Fruit fly (Drosophila melanogaster) whole organism, embryonic: ENCODE data around the gene Sfxn2.

Experiments
- Ada2b ChIP-seq: fragments of 200-800 bp; sonication (Bioruptor generic); IDR thresholded peaks from 2 replicates; pipeline ENCODE4 v1.3.6; 2022; ENCODE audit warnings: missing biosample characterization, missing genetic modification characterization
- Adf1 ChIP-seq: fragments of 200-800 bp; sonication (Bioruptor generic); IDR thresholded peaks from 2 replicates; pipeline ENCODE4 v1.3.6; 2022; ENCODE audit warnings: missing biosample characterization, missing genetic modification characterization
- Asciz ChIP-seq: fragments of 200-800 bp; sonication (Bioruptor generic); optimal IDR thresholded peaks from 2 replicates; lab custom pipeline; 2017; ENCODE audit warnings: missing biosample characterization, mild to moderate bottlenecking, missing genetic modification characterization, missing genetic modification reagents
- CG12071 ChIP-seq: fragments of 200-800 bp; sonication (Bioruptor generic); optimal IDR thresholded peaks from 3 replicates; lab custom pipeline; 2018; ENCODE audit warnings: missing biosample characterization, mild to moderate bottlenecking, missing genetic modification characterization
- CG12744 ChIP-seq: fragments of 200-800 bp; sonication (Bioruptor generic); optimal IDR thresholded peaks from 2 replicates; lab custom pipeline; 2016; ENCODE audit warnings: missing biosample characterization, missing genetic modification characterization
- CG13123 ChIP-seq: fragments of 200-800 bp; sonication (Bioruptor generic); optimal IDR thresholded peaks from 2 replicates; lab custom pipeline; 2016; ENCODE audit warnings: missing biosample characterization, missing genetic modification characterization
- CG13296 ChIP-seq: fragments of 200-800 bp; sonication (Bioruptor generic); optimal IDR thresholded peaks from 3 replicates; lab custom pipeline; 2018; ENCODE audit warnings: missing biosample characterization, mild to moderate bottlenecking, missing genetic modification characterization
- CG14441 ChIP-seq: fragments of 200-800 bp; sonication (Bioruptor generic); IDR thresholded peaks from 2 replicates; pipeline ENCODE4 v1.3.6; 2022; ENCODE audit warnings: missing biosample characterization, missing genetic modification characterization
- CG15011 ChIP-seq: fragments of 200-800 bp; sonication (Bioruptor generic); optimal IDR thresholded peaks from 3 replicates; lab custom pipeline; 2018; ENCODE audit warnings: missing biosample characterization, mild to moderate bottlenecking, missing genetic modification characterization
- CG1529 ChIP-seq: fragments of 200-800 bp; sonication (Bioruptor generic); optimal IDR thresholded peaks from 3 replicates; lab custom pipeline; 2018; ENCODE audit warnings: missing biosample characterization, missing genetic modification characterization
- CG17359 ChIP-seq: fragments of 200-800 bp; sonication (Bioruptor generic); optimal IDR thresholded peaks from 3 replicates; lab custom pipeline; 2018; ENCODE audit warnings: missing biosample characterization, mild to moderate bottlenecking, missing genetic modification characterization, moderate library complexity
- CG2199 ChIP-seq: fragments of 200-800 bp; sonication (Bioruptor generic); IDR thresholded peaks from 3 replicates; pipeline ENCODE4 v1.3.6; 2022; ENCODE audit warnings: missing biosample characterization, missing genetic modification characterization
- CG2678 ChIP-seq: fragments of 200-800 bp; sonication (Bioruptor generic); optimal IDR thresholded peaks from 3 replicates; lab custom pipeline; 2019; ENCODE audit warnings: missing biosample characterization, mild to moderate bottlenecking, missing genetic modification characterization, moderate library complexity
- CG2712 ChIP-seq: fragments of 200-800 bp; optimal IDR thresholded peaks from 3 replicates; lab custom pipeline; 2019; ENCODE audit warnings: missing biosample characterization, mild to moderate bottlenecking, missing genetic modification characterization, moderate library complexity
- CG3407 ChIP-seq: fragments of 200-800 bp; sonication (Bioruptor generic); optimal IDR thresholded peaks from 2 replicates; lab custom pipeline; 2018; ENCODE audit warnings: missing biosample characterization, mild to moderate bottlenecking, missing genetic modification characterization
- CG3847 ChIP-seq: fragments of 200-800 bp; sonication (Bioruptor generic); IDR thresholded peaks from 2 replicates; pipeline ENCODE4 v1.3.6; 2022; ENCODE audit warnings: missing biosample characterization, missing genetic modification characterization
- CG4282 ChIP-seq: fragments of 200-800 bp; sonication (Bioruptor generic); optimal IDR thresholded peaks from 2 replicates; lab custom pipeline; 2016; ENCODE audit warnings: missing biosample characterization, missing genetic modification characterization
- CG4707 ChIP-seq: fragments of 200-800 bp; sonication (Bioruptor generic); optimal IDR thresholded peaks from 2 replicates; lab custom pipeline; 2018; ENCODE audit warnings: missing biosample characterization, mild to moderate bottlenecking, missing genetic modification characterization, moderate library complexity
- CG6791 ChIP-seq: fragments of 200-800 bp; sonication (Bioruptor generic); IDR thresholded peaks from 3 replicates; pipeline ENCODE4 v1.3.6; 2022; ENCODE audit warnings: missing biosample characterization, missing genetic modification characterization; ENCODE audit not compliant: partially characterized antibody
- CG9727 ChIP-seq: fragments of 200-800 bp; sonication (Bioruptor generic); optimal IDR thresholded peaks from 3 replicates; lab custom pipeline; 2017; ENCODE audit warnings: missing biosample characterization, mild to moderate bottlenecking, missing genetic modification characterization
- Chrac-16 ChIP-seq: fragments of 200-800 bp; sonication (Bioruptor generic); optimal IDR thresholded peaks from 3 replicates; lab custom pipeline; 2016; ENCODE audit warnings: missing biosample characterization, missing genetic modification characterization
- Deaf1 ChIP-seq: fragments of 200-800 bp; optimal IDR thresholded peaks from 3 replicates; lab custom pipeline; 2019; ENCODE audit warnings: missing biosample characterization, mild to moderate bottlenecking, missing genetic modification characterization, moderate library complexity
- E2f2 ChIP-seq: fragments of 200-800 bp; sonication (Bioruptor generic); IDR thresholded peaks from 2 replicates; pipeline ENCODE4 v1.3.6; 2022; ENCODE audit warnings: missing biosample characterization, missing genetic modification characterization
- Hey ChIP-seq: fragments of 200-800 bp; sonication (Bioruptor generic); optimal IDR thresholded peaks from 3 replicates; lab custom pipeline; 2018; ENCODE audit warnings: missing biosample characterization, mild to moderate bottlenecking, missing genetic modification characterization
- HmgZ ChIP-seq: fragments of 200-800 bp; sonication (Bioruptor generic); optimal IDR thresholded peaks from 2 replicates; lab custom pipeline; 2018; ENCODE audit warnings: missing biosample characterization, mild to moderate bottlenecking, missing genetic modification characterization
- Hr3 ChIP-seq: fragments of 200-800 bp; sonication (Bioruptor generic); optimal IDR thresholded peaks from 3 replicates; lab custom pipeline; 2016; ENCODE audit warnings: missing biosample characterization, missing genetic modification characterization
- Lim3 ChIP-seq: fragments of 200-800 bp; sonication (Bioruptor generic); IDR thresholded peaks from 2 replicates; pipeline ENCODE4 v1.3.6; 2022; ENCODE audit warnings: missing biosample characterization, missing genetic modification characterization
- MTF-1 ChIP-seq: fragments of 200-800 bp; sonication (Bioruptor generic); optimal IDR thresholded peaks from 2 replicates; lab custom pipeline; 2018; ENCODE audit warnings: missing biosample characterization, mild to moderate bottlenecking, missing genetic modification characterization, borderline replicate concordance
- Mrtf ChIP-seq: fragments of 200-800 bp; sonication (Bioruptor generic); IDR thresholded peaks from 3 replicates; pipeline ENCODE4 v1.3.6; 2022; ENCODE audit warnings: missing biosample characterization, missing genetic modification characterization
- PHDP ChIP-seq: fragments of 200-800 bp; sonication (Bioruptor generic); optimal IDR thresholded peaks from 3 replicates; lab custom pipeline; 2018; ENCODE audit warnings: missing biosample characterization, mild to moderate bottlenecking, missing genetic modification characterization, moderate library complexity
- Vsx1 ChIP-seq: fragments of 200-800 bp; sonication (Bioruptor generic); optimal IDR thresholded peaks from 2 replicates; lab custom pipeline; 2017; ENCODE audit warnings: missing biosample characterization, mild to moderate bottlenecking, missing genetic modification characterization, missing genetic modification reagents
- amos ChIP-seq: fragments of 200-800 bp; sonication (Bioruptor generic); IDR thresholded peaks from 2 replicates; pipeline ENCODE4 v1.3.6; 2022; ENCODE audit warnings: missing biosample characterization, missing genetic modification characterization; ENCODE audit not compliant: partially characterized antibody
- bsh ChIP-seq, 2 experiments: fragments of 200-800 bp; sonication (Bioruptor generic); optimal IDR thresholded peaks; 2 replicates each; lab custom pipeline; 2017 to 2018; ENCODE audit warnings: mild to moderate bottlenecking in 2 of 2, missing biosample characterization in 2 of 2, missing genetic modification characterization in 2 of 2, moderate library complexity in 1 of 2
- cwo ChIP-seq: fragments of 200-800 bp; sonication (Bioruptor generic); optimal IDR thresholded peaks from 3 replicates; lab custom pipeline; 2017; ENCODE audit warnings: missing biosample characterization, missing genetic modification characterization, mild to moderate bottlenecking, moderate library complexity, missing genetic modification reagents
- dm ChIP-seq: fragments of 200-800 bp; sonication (Bioruptor generic); optimal IDR thresholded peaks from 3 replicates; lab custom pipeline; 2016; ENCODE audit warnings: missing biosample characterization, missing genetic modification characterization
- grau ChIP-seq: fragments of 200-800 bp; optimal IDR thresholded peaks from 3 replicates; lab custom pipeline; 2019; ENCODE audit warnings: missing biosample characterization, mild to moderate bottlenecking, missing genetic modification characterization, moderate library complexity
- jumu ChIP-seq: fragments of 200-800 bp; sonication (Bioruptor generic); optimal IDR thresholded peaks from 3 replicates; lab custom pipeline; 2016; ENCODE audit warnings: missing biosample characterization, missing genetic modification characterization
- lab ChIP-seq: fragments of 200-800 bp; sonication (Bioruptor generic); optimal IDR thresholded peaks from 3 replicates; lab custom pipeline; 2017; ENCODE audit warnings: missing biosample characterization, missing genetic modification characterization, mild to moderate bottlenecking, moderate library complexity, missing genetic modification reagents
- lola ChIP-seq, 3 experiments: fragments of >200 bp in 2 of 3; fragments of 200-800 bp in 1 of 3; sonication (Bioruptor generic) in 1 of 3; optimal IDR thresholded peaks; 2 replicates each; lab custom pipeline; 2017 to 2019; ENCODE audit warnings: missing biosample characterization in 3 of 3, missing genetic modification characterization in 3 of 3, mild to moderate bottlenecking in 1 of 3, moderate library complexity in 1 of 3
- nom ChIP-seq: fragments of 200-800 bp; sonication (Bioruptor generic); optimal IDR thresholded peaks from 2 replicates; lab custom pipeline; 2017; ENCODE audit warnings: missing biosample characterization, missing genetic modification characterization, mild to moderate bottlenecking, moderate library complexity, missing genetic modification reagents
- odd ChIP-seq: fragments of 200-800 bp; sonication (Bioruptor generic); optimal IDR thresholded peaks from 2 replicates; lab custom pipeline; 2017; ENCODE audit warnings: missing biosample characterization, mild to moderate bottlenecking, missing genetic modification characterization
- pros ChIP-seq: fragments of 200-800 bp; sonication (Bioruptor generic); optimal IDR thresholded peaks from 3 replicates; lab custom pipeline; 2019; ENCODE audit warnings: missing biosample characterization, mild to moderate bottlenecking, missing genetic modification characterization, moderate library complexity
- pum ChIP-seq: fragments of 200-800 bp; sonication (Bioruptor generic); optimal IDR thresholded peaks from 2 replicates; lab custom pipeline; 2016; ENCODE audit warnings: missing biosample characterization, missing genetic modification characterization
- rib ChIP-seq: fragments of 200-800 bp; sonication (Bioruptor generic); IDR thresholded peaks from 2 replicates; pipeline ENCODE4 v1.3.6; 2022; ENCODE audit warnings: missing biosample characterization, missing genetic modification characterization
- sens ChIP-seq: fragments of 200-800 bp; sonication (Bioruptor generic); peaks from one replicate; lab custom pipeline; 2016; ENCODE audit warnings: missing biosample characterization, missing genetic modification characterization
- sim ChIP-seq: fragments of 200-800 bp; sonication (Bioruptor generic); IDR thresholded peaks from 2 replicates; pipeline ENCODE4 v1.3.6; 2022; ENCODE audit warnings: missing biosample characterization, missing genetic modification characterization
- sqz ChIP-seq: fragments of 200-800 bp; sonication (Bioruptor generic); optimal IDR thresholded peaks from 3 replicates; lab custom pipeline; 2018; ENCODE audit warnings: missing biosample characterization, mild to moderate bottlenecking, missing genetic modification characterization
- sug ChIP-seq: fragments of 200-800 bp; optimal IDR thresholded peaks from 2 replicates; lab custom pipeline; 2019; ENCODE audit warnings: missing biosample characterization, mild to moderate bottlenecking, missing genetic modification characterization, moderate library complexity
- toy ChIP-seq: fragments of 200-800 bp; sonication (Bioruptor generic); IDR thresholded peaks from 2 replicates; pipeline ENCODE4 v1.3.6; 2022; ENCODE audit warnings: missing biosample characterization, missing genetic modification characterization
- tx ChIP-seq: fragments of 200-800 bp; sonication (Bioruptor generic); optimal IDR thresholded peaks from 2 replicates; lab custom pipeline; 2016; ENCODE audit warnings: missing biosample characterization, missing genetic modification characterization

The Sfxn2 gene

dm6 chr3L:19040155-19040644 is 22.8 kb upstream of the Sfxn2 start (continued):
- TF ChIP-seq CG2199 (GFP tag; lab: Robert Waterston, UW), result peak; percentile 96
- peak; percentile 52 for TF ChIP-seq Asciz (GFP tag; lab: Kevin White, UChicago)
- no peak for TF ChIP-seq CG13123 (GFP tag; lab: Kevin White, UChicago)
- TF ChIP-seq CG6791, result peak; percentile 49; the same call in 1 of the 3 replicates
- no peak for TF ChIP-seq sim (GFP tag; lab: Robert Waterston, UW)
- TF ChIP-seq CG14441 (GFP tag; lab: Robert Waterston, UW), result peak; percentile 58; the same call in 1 of the 2 replicates
- TF ChIP-seq dm, result no peak
- TF ChIP-seq jumu (GFP tag; lab: Kevin White, UChicago), result no peak
- no peak for TF ChIP-seq CG12071 (GFP tag; lab: Kevin White, UChicago)
- peak; percentile 16 for TF ChIP-seq odd
- peak; percentile 74 for TF ChIP-seq sens
- peak; percentile 30 for TF ChIP-seq CG2678
- peak; percentile 30 for TF ChIP-seq CG3407 (GFP tag; lab: Kevin White, UChicago)
- peak; percentile 7 for TF ChIP-seq nom (GFP tag; lab: Kevin White, UChicago)
- peak; percentile 25 for TF ChIP-seq CG9727 (GFP tag; lab: Kevin White, UChicago)
- TF ChIP-seq pum (GFP tag; lab: Kevin White, UChicago), result no peak
- TF ChIP-seq rib (GFP tag; lab: Robert Waterston, UW), result peak; percentile 82
- no peak for TF ChIP-seq toy (GFP tag; lab: Robert Waterston, UW)
- no peak for TF ChIP-seq Ada2b (GFP tag; lab: Robert Waterston, UW)
- peak; percentile 22 for TF ChIP-seq grau (tag; lab: Kevin White, UChicago)
- TF ChIP-seq Deaf1 (tag; lab: Kevin White, UChicago), result peak; percentile 84
- TF ChIP-seq pros, result peak; percentile 9
- TF ChIP-seq CG12744 (GFP tag; lab: Kevin White, UChicago), result peak; percentile 13
- TF ChIP-seq bsh (GFP tag; optimal IDR thresholded peaks at IDR 0.05; lab: Kevin White, UChicago), result peak in 1 of 2 experiments; percentile 5
- peak; percentile 10 for TF ChIP-seq CG2712
- peak; percentile 50 for TF ChIP-seq CG4707
- TF ChIP-seq Lim3 (GFP tag; lab: Robert Waterston, UW), result peak; percentile 26; the same call in 1 of the 2 replicates
- TF ChIP-seq lab (GFP tag; lab: Kevin White, UChicago), result peak; percentile 82
- peak; percentile 18 for TF ChIP-seq CG1529 (GFP tag; lab: Kevin White, UChicago)
- no peak for TF ChIP-seq E2f2 (GFP tag; lab: Robert Waterston, UW)
- peak; percentile 86 for TF ChIP-seq Hey
- TF ChIP-seq CG4282 (GFP tag; lab: Kevin White, UChicago), result no peak
- TF ChIP-seq CG17359 (tag; lab: Kevin White, UChicago), result peak; percentile 19
- TF ChIP-seq lola (GFP tag; optimal IDR thresholded peaks at IDR 0.05; lab: Kevin White, UChicago), result peak in 1 of 3 experiments; percentile 2
- TF ChIP-seq Adf1 (GFP tag; lab: Robert Waterston, UW), result peak; percentile 64
- TF ChIP-seq Vsx1 (GFP tag; lab: Kevin White, UChicago), result peak; percentile 33
- TF ChIP-seq HmgZ, result peak; percentile 78
- peak; percentile 4 for TF ChIP-seq CG15011 (GFP tag; lab: Kevin White, UChicago)
- TF ChIP-seq Chrac-16 (GFP tag; lab: Kevin White, UChicago), result no peak
- TF ChIP-seq Mrtf, result no peak
- no peak for TF ChIP-seq sqz
- peak; percentile 15; the same call in 1 of the 2 replicates for TF ChIP-seq amos
- no peak for TF ChIP-seq CG13296 (GFP tag; lab: Kevin White, UChicago)
- TF ChIP-seq tx (GFP tag; lab: Kevin White, UChicago), result no peak
- peak; percentile 12; the same call in 1 of the 2 replicates for TF ChIP-seq CG3847 (GFP tag; lab: Robert Waterston, UW)
- TF ChIP-seq Hr3 (GFP tag; lab: Kevin White, UChicago), result no peak
- peak; percentile 37 for TF ChIP-seq cwo (GFP tag; lab: Kevin White, UChicago)
- TF ChIP-seq MTF-1, result peak; percentile 41
- peak; percentile 98 for TF ChIP-seq sug (tag; lab: Kevin White, UChicago)
- TF ChIP-seq PHDP (tag; lab: Kevin White, UChicago), result peak; percentile 38
